Fruit fly (Drosophila melanogaster) whole organism, embryonic: Measurements from ENCODE around the gene CG33969.
A peak's percentile ranks its signal among the peaks of the same experiment; 100 is the strongest.

Experiments used
- Atf-2 ChIP-seq: fragments of 200-800 bp; sonication (Bioruptor generic); optimal IDR thresholded peaks from 2 replicates; lab custom pipeline; 2016; ENCODE audit warnings: missing biosample characterization, missing genetic modification characterization
- Bgb ChIP-seq: fragments of 200-800 bp; sonication (Bioruptor generic); IDR thresholded peaks from 2 replicates; pipeline ENCODE4 v1.3.6; 2022; ENCODE audit warnings: missing biosample characterization, missing genetic modification characterization; ENCODE audit not compliant: partially characterized antibody
- CG10209 ChIP-seq: fragments of 200-800 bp; sonication (Bioruptor generic); optimal IDR thresholded peaks from 3 replicates; lab custom pipeline; 2017; ENCODE audit warnings: missing biosample characterization, mild to moderate bottlenecking, missing genetic modification characterization, missing genetic modification reagents
- CG11085 ChIP-seq: fragments of 200-800 bp; sonication (Bioruptor generic); IDR thresholded peaks from 2 replicates; pipeline ENCODE4 v1.3.6; 2022; ENCODE audit warnings: missing biosample characterization, missing genetic modification characterization
- CG12071 ChIP-seq: fragments of 200-800 bp; sonication (Bioruptor generic); optimal IDR thresholded peaks from 3 replicates; lab custom pipeline; 2018; ENCODE audit warnings: missing biosample characterization, mild to moderate bottlenecking, missing genetic modification characterization
- CG12391 ChIP-seq: fragments of 200-800 bp; sonication (Bioruptor generic); optimal IDR thresholded peaks from 3 replicates; lab custom pipeline; 2018; ENCODE audit warnings: missing biosample characterization, mild to moderate bottlenecking, missing genetic modification characterization, moderate library complexity
- CG12659 ChIP-seq: fragments of 200-800 bp; sonication (Bioruptor generic); optimal IDR thresholded peaks from 3 replicates; lab custom pipeline; 2017; ENCODE audit warnings: mild to moderate bottlenecking, missing biosample characterization, missing genetic modification reagents, missing genetic modification characterization
- CG15073 ChIP-seq: fragments of 200-800 bp; sonication (Bioruptor generic); optimal IDR thresholded peaks from 2 replicates; lab custom pipeline; 2016; ENCODE audit warnings: missing biosample characterization, missing genetic modification characterization
- CG32532 ChIP-seq: fragments of 200-800 bp; sonication (Bioruptor generic); IDR thresholded peaks from 2 replicates; pipeline ENCODE4 v1.3.6; 2022; ENCODE audit warnings: missing biosample characterization, missing genetic modification characterization
- CG3281 ChIP-seq: fragments of 200-800 bp; sonication (Bioruptor generic); optimal IDR thresholded peaks from 3 replicates; lab custom pipeline; 2017; ENCODE audit warnings: missing biosample characterization, mild to moderate bottlenecking, missing genetic modification characterization
- CG33213 ChIP-seq: fragments of 200-800 bp; sonication (Bioruptor generic); optimal IDR thresholded peaks from 3 replicates; lab custom pipeline; 2016; ENCODE audit warnings: missing biosample characterization, missing genetic modification characterization
- CG6272 ChIP-seq: fragments of 200-800 bp; sonication (Bioruptor generic); IDR thresholded peaks from 2 replicates; pipeline ENCODE4 v1.3.6; 2022; ENCODE audit warnings: missing biosample characterization, missing genetic modification characterization
- CG6689 ChIP-seq: fragments of 200-800 bp; sonication (Bioruptor generic); IDR thresholded peaks from 2 replicates; pipeline ENCODE4 v1.3.6; 2022; ENCODE audit warnings: missing biosample characterization, missing genetic modification characterization
- CG9215 ChIP-seq: fragments of 200-800 bp; sonication (Bioruptor generic); IDR thresholded peaks from 2 replicates; pipeline ENCODE4 v1.3.6; 2022; ENCODE audit warnings: missing biosample characterization, missing genetic modification characterization
- Camta ChIP-seq: fragments of 200-800 bp; sonication (Bioruptor generic); optimal IDR thresholded peaks from 2 replicates; lab custom pipeline; 2016; ENCODE audit warnings: missing biosample characterization, missing genetic modification characterization
- D19A ChIP-seq: fragments of 200-800 bp; optimal IDR thresholded peaks from 3 replicates; lab custom pipeline; 2019; ENCODE audit warnings: missing biosample characterization, mild to moderate bottlenecking, missing genetic modification characterization, moderate library complexity
- Dp ChIP-seq: fragments of 200-800 bp; sonication (Bioruptor generic); optimal IDR thresholded peaks from 2 replicates; lab custom pipeline; 2018; ENCODE audit warnings: missing biosample characterization, mild to moderate bottlenecking, missing genetic modification characterization, moderate library complexity
- ERR ChIP-seq: fragments of 200-800 bp; sonication (Bioruptor generic); optimal IDR thresholded peaks from 2 replicates; lab custom pipeline; 2016; ENCODE audit warnings: missing biosample characterization, missing genetic modification characterization
- Gsc ChIP-seq: fragments of 200-800 bp; sonication (Bioruptor generic); IDR thresholded peaks from 2 replicates; pipeline ENCODE4 v1.3.6; 2022; ENCODE audit warnings: missing biosample characterization, missing genetic modification characterization
- Lpt ChIP-seq: fragments of >200 bp; optimal IDR thresholded peaks from 2 replicates; lab custom pipeline; 2018; ENCODE audit warnings: missing biosample characterization, missing genetic modification characterization
- Mad ChIP-seq: fragments of 200-800 bp; sonication (Bioruptor generic); optimal IDR thresholded peaks from 2 replicates; lab custom pipeline; 2016; ENCODE audit warnings: missing biosample characterization, missing genetic modification characterization
- NC2β ChIP-seq: fragments of 200-800 bp; sonication (Bioruptor generic); optimal IDR thresholded peaks from 2 replicates; lab custom pipeline; 2016; ENCODE audit warnings: missing biosample characterization, missing genetic modification characterization
- Sox102F ChIP-seq: fragments of 200-800 bp; sonication (Bioruptor generic); optimal IDR thresholded peaks from 2 replicates; lab custom pipeline; 2018; ENCODE audit warnings: missing biosample characterization, mild to moderate bottlenecking, missing genetic modification characterization, moderate library complexity
- Trl ChIP-seq, 3 experiments: fragments of >200 bp in 2 of 3; fragments of 200-800 bp in 1 of 3; sonication (Bioruptor generic) in 1 of 3; optimal IDR thresholded peaks; 2 replicates in 1 of 3; 3 replicates in 2 of 3; lab custom pipeline; 2016 to 2017; ENCODE audit warnings: missing biosample characterization in 1 of 3, missing genetic modification characterization in 1 of 3
- Xrp1 ChIP-seq: fragments of 200-800 bp; sonication (Bioruptor generic); IDR thresholded peaks from 2 replicates; pipeline ENCODE4 v1.3.6; 2022; ENCODE audit warnings: missing biosample characterization, missing genetic modification characterization
- bowl ChIP-seq: fragments of 200-800 bp; sonication (Bioruptor generic); IDR thresholded peaks from 2 replicates; pipeline ENCODE4 v1.3.6; 2022; ENCODE audit warnings: missing biosample characterization, missing genetic modification characterization
- btn ChIP-seq: fragments of 200-800 bp; sonication (Bioruptor generic); optimal IDR thresholded peaks from 2 replicates; lab custom pipeline; 2016; ENCODE audit warnings: missing biosample characterization, missing genetic modification characterization
- cad ChIP-seq: fragments of >200 bp; optimal IDR thresholded peaks from 2 replicates; lab custom pipeline; 2017; ENCODE audit warnings: missing biosample characterization, missing genetic modification characterization
- cas ChIP-seq: fragments of 200-800 bp; sonication (Bioruptor generic); IDR thresholded peaks from 2 replicates; pipeline ENCODE4 v1.3.6; 2022; ENCODE audit warnings: missing biosample characterization, missing genetic modification characterization
- cato ChIP-seq: fragments of 200-800 bp; sonication (Bioruptor generic); optimal IDR thresholded peaks from 2 replicates; lab custom pipeline; 2016; ENCODE audit warnings: missing biosample characterization, missing genetic modification characterization, borderline replicate concordance
- caup ChIP-seq: fragments of 200-800 bp; sonication (Bioruptor generic); optimal IDR thresholded peaks from 3 replicates; lab custom pipeline; 2017; ENCODE audit warnings: missing biosample characterization, mild to moderate bottlenecking, missing genetic modification characterization, moderate library complexity; ENCODE audit not compliant: severe bottlenecking
- dan ChIP-seq: fragments of 200-800 bp; sonication (Bioruptor generic); IDR thresholded peaks from 2 replicates; pipeline ENCODE4 v1.3.6; 2022; ENCODE audit warnings: missing biosample characterization, missing genetic modification characterization
- dpn ChIP-seq, 2 experiments: fragments of 200-800 bp; sonication (Bioruptor generic); optimal IDR thresholded peaks; 3 replicates each; lab custom pipeline; 2016; ENCODE audit warnings: missing biosample characterization in 2 of 2, missing genetic modification characterization in 2 of 2
- fd64A ChIP-seq: fragments of 200-800 bp; sonication (Bioruptor generic); optimal IDR thresholded peaks from 3 replicates; lab custom pipeline; 2018; ENCODE audit warnings: missing biosample characterization, mild to moderate bottlenecking, missing genetic modification characterization
- gsb-n ChIP-seq: fragments of 200-800 bp; sonication (Bioruptor generic); optimal IDR thresholded peaks from 3 replicates; lab custom pipeline; 2018; ENCODE audit warnings: missing biosample characterization, mild to moderate bottlenecking, missing genetic modification characterization
- hbn ChIP-seq: fragments of 200-800 bp; sonication (Bioruptor generic); IDR thresholded peaks from 2 replicates; pipeline ENCODE4 v1.3.6; 2022; ENCODE audit warnings: missing biosample characterization, missing genetic modification characterization; ENCODE audit not compliant: partially characterized antibody
- jing ChIP-seq: fragments of 200-800 bp; sonication (Bioruptor generic); optimal IDR thresholded peaks from 2 replicates; lab custom pipeline; 2018; ENCODE audit warnings: missing biosample characterization, mild to moderate bottlenecking, missing genetic modification characterization
- mam ChIP-seq: fragments of 200-800 bp; sonication (Bioruptor generic); optimal IDR thresholded peaks from 3 replicates; lab custom pipeline; 2016; ENCODE audit warnings: missing biosample characterization, missing genetic modification characterization
- mirr ChIP-seq: fragments of 200-800 bp; sonication (Bioruptor generic); optimal IDR thresholded peaks from 3 replicates; lab custom pipeline; 2018; ENCODE audit warnings: missing biosample characterization, mild to moderate bottlenecking, missing genetic modification characterization
- mld ChIP-seq: fragments of 200-800 bp; sonication (Bioruptor generic); IDR thresholded peaks from 3 replicates; pipeline ENCODE4 v1.3.6; 2022; ENCODE audit warnings: missing biosample characterization, missing genetic modification characterization; ENCODE audit not compliant: partially characterized antibody
- nom ChIP-seq: fragments of 200-800 bp; sonication (Bioruptor generic); optimal IDR thresholded peaks from 2 replicates; lab custom pipeline; 2017; ENCODE audit warnings: missing biosample characterization, missing genetic modification characterization, mild to moderate bottlenecking, moderate library complexity, missing genetic modification reagents
- otp ChIP-seq: fragments of 200-800 bp; sonication (Bioruptor generic); IDR thresholded peaks from 3 replicates; pipeline ENCODE4, ENCODE4 v1.3.6; 2022; ENCODE audit warnings: missing biosample characterization, missing genetic modification characterization
- pan ChIP-seq, 4 experiments: fragments of >200 bp in 3 of 4; fragments of 200-800 bp in 1 of 4; sonication (Bioruptor generic) in 1 of 4; optimal IDR thresholded peaks in 3 of 4; IDR thresholded peaks in 1 of 4; 2 replicates each; pipeline versions ENCODE4 v1.3.6 to Lab custom; 2017 to 2022; ENCODE audit warnings: missing biosample characterization in 2 of 4, missing genetic modification characterization in 2 of 4, mixed read lengths in 1 of 4
- salm ChIP-seq: fragments of 200-800 bp; sonication (Bioruptor generic); optimal IDR thresholded peaks from 2 replicates; lab custom pipeline; 2018; ENCODE audit warnings: missing biosample characterization, mild to moderate bottlenecking, missing genetic modification characterization
- tin ChIP-seq: fragments of 200-800 bp; sonication (Bioruptor generic); optimal IDR thresholded peaks from 3 replicates; lab custom pipeline; 2016; ENCODE audit warnings: missing biosample characterization, missing genetic modification characterization
- toy ChIP-seq: fragments of 200-800 bp; sonication (Bioruptor generic); IDR thresholded peaks from 2 replicates; pipeline ENCODE4 v1.3.6; 2022; ENCODE audit warnings: missing biosample characterization, missing genetic modification characterization
- usp ChIP-seq: fragments of >200 bp; optimal IDR thresholded peaks from 2 replicates; lab custom pipeline; 2017; ENCODE audit warnings: missing biosample characterization, missing genetic modification characterization
- vfl ChIP-seq: fragments of 200-800 bp; sonication (Bioruptor generic); optimal IDR thresholded peaks from 2 replicates; lab custom pipeline; 2016; ENCODE audit warnings: missing biosample characterization, missing genetic modification characterization
- wek ChIP-seq: fragments of 200-800 bp; sonication (Bioruptor generic); optimal IDR thresholded peaks from 3 replicates; lab custom pipeline; 2018; ENCODE audit warnings: missing biosample characterization, mild to moderate bottlenecking, missing genetic modification characterization, moderate library complexity

CG33969 gene

dm6 chr3L:20384086-20384810 is 9.1 kb downstream of the CG33969 start, which contains the start of the genes CG5498 and fbl (continued):
- TF ChIP-seq Camta (peak; percentile 45), Trl (optimal IDR thresholded peaks at IDR 0.05; lab: Kevin White, UChicago) (no peak), Trl (GFP tag; optimal IDR thresholded peaks at IDR 0.05; lab: Kevin White, UChicago) (peak; percentile 59), gsb-n (tag; lab: Kevin White, UChicago) (peak; percentile 62), usp (GFP tag; lab: Kevin White, UChicago) (no peak), Gsc (GFP tag; lab: Robert Waterston, UW) (no peak), D19A (tag; lab: Kevin White, UChicago) (peak; percentile 54), pan (optimal IDR thresholded peaks at IDR 0.05; lab: Kevin White, UChicago) (no peak), pan (GFP tag; optimal IDR thresholded peaks at IDR 0.05 in 1 of 2, IDR thresholded peaks at IDR 0.05 in 1 of 2) (peak in 1 of 2 experiments; percentile 46), dpn (GFP tag; optimal IDR thresholded peaks at IDR 0.05; lab: Kevin White, UChicago) (peak; percentile 50 to 73), btn (no peak), vfl (peak; percentile 40), Dp (GFP tag; lab: Kevin White, UChicago) (peak; percentile 38), otp (GFP tag; lab: Robert Waterston, UW) (no peak), cato (GFP tag; lab: Kevin White, UChicago) (peak; percentile 47), mirr (GFP tag; lab: Kevin White, UChicago) (peak; percentile 6), CG6272 (GFP tag; lab: Robert Waterston, UW) (no peak), ERR (GFP tag; lab: Kevin White, UChicago) (peak; percentile 40), fd64A (no peak), CG32532 (GFP tag; lab: Robert Waterston, UW) (peak; percentile 52; the same call in 1 of the 2 replicates), Atf-2 (no peak), caup (GFP tag; lab: Kevin White, UChicago) (peak; percentile 50), jing (GFP tag; lab: Kevin White, UChicago) (no peak), cad (GFP tag; lab: Kevin White, UChicago) (no peak), Sox102F (peak; percentile 64), bowl (GFP tag; lab: Robert Waterston, UW) (no peak), Mad (peak; percentile 40), CG3281 (GFP tag; lab: Kevin White, UChicago) (peak; percentile 65), cas (no peak), nom (GFP tag; lab: Kevin White, UChicago) (no peak), Lpt (GFP tag; lab: Kevin White, UChicago) (no peak), CG10209 (peak; percentile 45), NC2β (GFP tag; lab: Kevin White, UChicago) (peak; percentile 18), hbn (GFP tag; lab: Robert Waterston, UW) (peak; percentile 38; the same call in 1 of the 2 replicates), dan (no peak), CG12391 (peak; percentile 80), mld (GFP tag; lab: Robert Waterston, UW) (peak; percentile 54; the same call in 1 of the 3 replicates), tin (GFP tag; lab: Kevin White, UChicago) (peak; percentile 46), CG6689 (peak; percentile 50), CG12071 (GFP tag; lab: Kevin White, UChicago) (no peak), Bgb (GFP tag; lab: Robert Waterston, UW) (no peak), CG11085 (GFP tag; lab: Robert Waterston, UW) (no peak), toy (GFP tag; lab: Robert Waterston, UW) (no peak), CG9215 (GFP tag; lab: Robert Waterston, UW) (no peak), salm (peak; percentile 51), Xrp1 (GFP tag; lab: Robert Waterston, UW) (peak; percentile 54; the same call in 1 of the 2 replicates), CG12659 (GFP tag; lab: Kevin White, UChicago) (peak; percentile 76), CG33213 (GFP tag; lab: Kevin White, UChicago) (peak; percentile 29), mam (peak; percentile 47), CG15073 (GFP tag; lab: Kevin White, UChicago) (peak; percentile 24), wek (GFP tag; lab: Kevin White, UChicago) (no peak)
